Fruit fly (Drosophila melanogaster): ENCODE data around the gene CG10919.

The CG10919 gene

DNA sequence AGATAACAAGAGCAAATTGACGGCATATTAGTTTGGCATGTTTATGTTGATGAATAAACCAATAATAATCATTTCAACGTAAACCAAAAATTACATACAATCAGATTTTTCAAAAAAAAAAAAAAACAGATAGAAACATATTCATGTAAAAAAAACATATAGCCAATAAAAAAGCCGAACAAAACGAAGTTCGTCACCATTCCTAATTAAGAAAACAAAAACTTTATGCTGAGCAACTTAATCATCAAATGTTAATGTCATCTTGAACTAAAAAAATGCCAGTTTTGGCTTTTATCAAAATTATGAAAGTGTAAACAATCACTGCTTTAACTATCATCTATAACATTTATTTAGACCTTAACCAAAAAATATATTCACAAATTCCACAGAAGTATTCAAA, at the start of gene CG10919:
CG10919 (plus strand) TSS at position 301 of the 400 bp plus-strand sequence.
- TF ChIP-seq bab1 (GFP tag; optimal IDR thresholded peaks at IDR 0.05) (no peak), Mnt (GFP tag; optimal IDR thresholded peaks at IDR 0.05) (no peak), CG7101 (tag; optimal IDR thresholded peaks at IDR 0.05) (no peak), CG12768 (GFP tag; optimal IDR thresholded peaks at IDR 0.05) (no peak), CG14711 (tag; optimal IDR thresholded peaks at IDR 0.05) (no peak), tj (GFP tag; optimal IDR thresholded peaks at IDR 0.05) (no peak), CG7045 (GFP tag; optimal IDR thresholded peaks at IDR 0.05) (no peak), Clk (GFP tag; optimal IDR thresholded peaks at IDR 0.05) (no peak), kay (GFP tag; ENCODE audit: borderline replicate concordance) (no peak), ovo (GFP tag; optimal IDR thresholded peaks at IDR 0.05) (no peak), CG5204 (GFP tag; optimal IDR thresholded peaks at IDR 0.05) (no peak), Crg-1 (GFP tag; optimal IDR thresholded peaks at IDR 0.05) (no peak), CG1620 (GFP tag; optimal IDR thresholded peaks at IDR 0.05) (no peak)

dm6 chr3R:7719990-7720389, 37.9 kb upstream of the CG10919 start:
- TF ChIP-seq Hr96 (GFP tag; optimal IDR thresholded peaks at IDR 0.05) (no peak), CG14711 (tag; optimal IDR thresholded peaks at IDR 0.05) (no peak), pad (GFP tag; optimal IDR thresholded peaks at IDR 0.05) (no peak)

dm6 chr3R:7722117-7722516, 35.8 kb upstream of the CG10919 start, which contains the start of gene CG2616:
TSS of gene CG2616 (plus strand) at chr3R:7722417.
- TF ChIP-seq cic (GFP tag; optimal IDR thresholded peaks at IDR 0.05) = no peak
- no peak for TF ChIP-seq CG12768 (GFP tag; optimal IDR thresholded peaks at IDR 0.05)
- no peak for TF ChIP-seq CG33017 (tag; optimal IDR thresholded peaks at IDR 0.05)
- no peak for TF ChIP-seq CG14711 (tag; optimal IDR thresholded peaks at IDR 0.05)
- TF ChIP-seq CG1620 (GFP tag; optimal IDR thresholded peaks at IDR 0.05) = no peak
- no peak for TF ChIP-seq Crg-1 (GFP tag; optimal IDR thresholded peaks at IDR 0.05)

DNA sequence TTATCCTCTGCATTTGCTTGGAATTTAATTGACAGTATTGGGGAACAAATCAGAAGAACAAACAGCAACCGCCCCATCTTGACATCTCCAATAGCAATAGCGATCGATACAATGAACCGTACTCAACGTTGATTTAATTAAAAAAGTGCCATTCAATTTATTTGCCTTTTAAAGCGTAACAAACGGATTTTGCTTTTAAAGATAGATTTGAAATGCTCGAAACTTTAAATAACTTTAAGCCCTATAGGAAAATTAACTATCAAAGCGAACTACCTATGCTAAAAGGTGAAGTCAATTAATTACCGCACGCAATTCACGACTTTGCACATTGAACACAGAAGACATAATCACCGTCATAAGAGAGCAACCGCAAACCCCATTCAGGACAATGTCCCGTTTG, 18.5 kb upstream of the CG10919 start, which contains the start of gene CG43254:
CG43254 (minus strand) TSS at position 101 of the 400 bp plus-strand sequence.
- no peak for TF ChIP-seq CG1620 (GFP tag; optimal IDR thresholded peaks at IDR 0.05)
- TF ChIP-seq CG11617 (GFP tag; optimal IDR thresholded peaks at IDR 0.05) = no peak
- TF ChIP-seq cnc (optimal IDR thresholded peaks at IDR 0.05) = no peak
- TF ChIP-seq Crg-1 (GFP tag; optimal IDR thresholded peaks at IDR 0.05) = no peak
- no peak for TF ChIP-seq pad (GFP tag; optimal IDR thresholded peaks at IDR 0.05)
- TF ChIP-seq cic (GFP tag; optimal IDR thresholded peaks at IDR 0.05) = no peak
- no peak for TF ChIP-seq Mnt (GFP tag; optimal IDR thresholded peaks at IDR 0.05)
- TF ChIP-seq CG12768 (GFP tag; optimal IDR thresholded peaks at IDR 0.05) = no peak
- TF ChIP-seq kay (GFP tag; ENCODE audit: borderline replicate concordance) = no peak
- TF ChIP-seq CG33017 (tag; optimal IDR thresholded peaks at IDR 0.05) = no peak
- no peak for TF ChIP-seq bab1 (GFP tag; optimal IDR thresholded peaks at IDR 0.05)
- no peak for TF ChIP-seq Clk (GFP tag; optimal IDR thresholded peaks at IDR 0.05)
- TF ChIP-seq CG7101 (tag; optimal IDR thresholded peaks at IDR 0.05) = no peak
- TF ChIP-seq CG14711 (tag; optimal IDR thresholded peaks at IDR 0.05) = no peak
- no peak for TF ChIP-seq CG7045 (GFP tag; optimal IDR thresholded peaks at IDR 0.05)
- TF ChIP-seq ovo (GFP tag; optimal IDR thresholded peaks at IDR 0.05) = no peak
- TF ChIP-seq tj (GFP tag; optimal IDR thresholded peaks at IDR 0.05) = no peak
- no peak for TF ChIP-seq toe (GFP tag; optimal IDR thresholded peaks at IDR 0.05)
- TF ChIP-seq Hr96 (GFP tag; optimal IDR thresholded peaks at IDR 0.05) = no peak

DNA sequence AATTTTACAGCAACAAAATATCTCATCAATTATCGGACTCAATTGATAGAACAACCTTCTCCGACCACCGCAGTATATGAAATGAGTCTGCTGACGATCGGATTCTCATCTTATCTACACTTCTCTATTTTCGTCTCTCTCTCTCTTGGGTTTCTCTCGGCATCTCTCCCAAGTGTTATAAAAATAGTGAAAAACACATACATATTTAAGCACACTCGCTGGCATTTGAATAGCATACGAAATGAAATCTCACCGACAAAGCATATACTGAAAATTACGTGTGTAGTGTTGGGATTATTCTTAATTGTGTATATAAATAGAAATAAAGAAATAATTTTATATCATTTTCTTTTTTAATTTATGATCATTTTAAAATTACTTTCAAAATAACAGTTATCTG, 7.9 kb upstream of the CG10919 start, which contains the start of gene pyd3:
pyd3 (minus strand) TSS at position 87 of the 400 bp plus-strand sequence.
- TF ChIP-seq CG33017 (tag; optimal IDR thresholded peaks at IDR 0.05) (peak; percentile 16), CG7101 (tag; optimal IDR thresholded peaks at IDR 0.05) (no peak), CG1620 (GFP tag; optimal IDR thresholded peaks at IDR 0.05) (no peak), cic (GFP tag; optimal IDR thresholded peaks at IDR 0.05) (no peak), CG11617 (GFP tag; optimal IDR thresholded peaks at IDR 0.05) (no peak)

dm6 chr3R:7753518-7753917, 4.4 kb upstream of the CG10919 start:
- TF ChIP-seq bab1 (GFP tag; optimal IDR thresholded peaks at IDR 0.05) (no peak), Hr96 (GFP tag; optimal IDR thresholded peaks at IDR 0.05) (no peak), CG7101 (tag; optimal IDR thresholded peaks at IDR 0.05) (no peak), CG12768 (GFP tag; optimal IDR thresholded peaks at IDR 0.05) (no peak)

DNA sequence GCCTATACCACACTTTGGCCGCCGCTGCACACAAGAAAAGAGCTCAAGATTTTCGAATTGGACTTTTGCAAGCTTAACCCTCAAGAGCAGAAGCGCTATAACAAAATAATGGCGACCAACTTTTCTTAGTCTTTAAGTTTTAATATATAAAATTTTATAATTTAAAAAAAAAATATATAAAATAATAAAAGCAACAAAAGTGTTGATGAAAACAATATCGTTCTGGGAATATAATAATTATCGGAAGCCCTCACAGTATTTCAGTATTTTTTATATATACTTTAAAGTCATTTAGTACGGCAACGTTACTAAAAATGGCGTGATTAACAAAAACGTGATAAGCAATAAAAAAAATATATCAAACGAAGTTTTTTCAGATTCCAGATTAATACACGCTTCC, 1.6 kb downstream of the CG10919 start, which contains the start of gene Sp7:
Sp7 (plus strand) TSS at position 301 of the 400 bp plus-strand sequence.
- TF ChIP-seq ovo (GFP tag; optimal IDR thresholded peaks at IDR 0.05) = no peak
- no peak for TF ChIP-seq cic (GFP tag; optimal IDR thresholded peaks at IDR 0.05)
- no peak for TF ChIP-seq CG14711 (tag; optimal IDR thresholded peaks at IDR 0.05)
- no peak for TF ChIP-seq kay (GFP tag; ENCODE audit: borderline replicate concordance)
- TF ChIP-seq CG12768 (GFP tag; optimal IDR thresholded peaks at IDR 0.05) = no peak

- no peak for TF ChIP-seq CG7101 (tag; optimal IDR thresholded peaks at IDR 0.05)
- TF ChIP-seq cnc (optimal IDR thresholded peaks at IDR 0.05) = no peak
- no peak for TF ChIP-seq tj (GFP tag; optimal IDR thresholded peaks at IDR 0.05)
- no peak for TF ChIP-seq CG33017 (tag; optimal IDR thresholded peaks at IDR 0.05)
- TF ChIP-seq cic (GFP tag; optimal IDR thresholded peaks at IDR 0.05) = no peak
- no peak for TF ChIP-seq CG5204 (GFP tag; optimal IDR thresholded peaks at IDR 0.05)
- no peak for TF ChIP-seq CG7045 (GFP tag; optimal IDR thresholded peaks at IDR 0.05)
- no peak for TF ChIP-seq Crg-1 (GFP tag; optimal IDR thresholded peaks at IDR 0.05)
- no peak for TF ChIP-seq CG14711 (tag; optimal IDR thresholded peaks at IDR 0.05)
- no peak for TF ChIP-seq Hr96 (GFP tag; optimal IDR thresholded peaks at IDR 0.05)
- no peak for TF ChIP-seq pad (GFP tag; optimal IDR thresholded peaks at IDR 0.05)
- no peak for TF ChIP-seq toe (GFP tag; optimal IDR thresholded peaks at IDR 0.05)
Observed at dm6 chr3R:7760970-7761558, 3.1 kb downstream of the CG10919 start.

Measured in whole organism, adult.